Fruit fly (Drosophila melanogaster) whole organism, adult: ENCODE data around the gene CG7044.

Experiments used
- CG11617 ChIP-seq: fragments of 200-800 bp; sonication (Bioruptor generic); optimal IDR thresholded peaks from 2 replicates; lab custom pipeline; 2017; ENCODE audit warnings: mild to moderate bottlenecking, missing biosample characterization, missing genetic modification reagents, missing genetic modification characterization
- CG12768 ChIP-seq: fragments of 200-800 bp; sonication (Bioruptor generic); optimal IDR thresholded peaks from 2 replicates; lab custom pipeline; 2017; ENCODE audit warnings: missing biosample characterization, missing genetic modification characterization, mild to moderate bottlenecking, moderate library complexity, missing genetic modification reagents
- CG14711 ChIP-seq: fragments of 200-800 bp; sonication (Bioruptor generic); optimal IDR thresholded peaks from 2 replicates; lab custom pipeline; 2018; ENCODE audit warnings: missing biosample characterization, mild to moderate bottlenecking, missing genetic modification characterization, moderate library complexity
- CG1620 ChIP-seq: fragments of 200-800 bp; sonication (Bioruptor generic); optimal IDR thresholded peaks from 2 replicates; lab custom pipeline; 2016; ENCODE audit warnings: missing biosample characterization, missing genetic modification characterization
- CG33017 ChIP-seq: fragments of 200-800 bp; sonication (Bioruptor generic); optimal IDR thresholded peaks from 2 replicates; lab custom pipeline; 2018; ENCODE audit warnings: missing biosample characterization, mild to moderate bottlenecking, missing genetic modification characterization, moderate library complexity
- CG5204 ChIP-seq: fragments of 200-800 bp; sonication (Bioruptor generic); optimal IDR thresholded peaks from 2 replicates; lab custom pipeline; 2016; ENCODE audit warnings: missing biosample characterization, missing genetic modification characterization
- CG7045 ChIP-seq: fragments of 200-800 bp; sonication (Bioruptor generic); optimal IDR thresholded peaks from 2 replicates; lab custom pipeline; 2017; ENCODE audit warnings: missing biosample characterization, mild to moderate bottlenecking, missing genetic modification characterization
- CG7101 ChIP-seq: fragments of 200-800 bp; sonication (Bioruptor generic); optimal IDR thresholded peaks from 2 replicates; lab custom pipeline; 2018; ENCODE audit warnings: missing biosample characterization, mild to moderate bottlenecking, missing genetic modification characterization, moderate library complexity
- Clk ChIP-seq: fragments of 200-800 bp; sonication (Bioruptor generic); optimal IDR thresholded peaks from 2 replicates; lab custom pipeline; 2017; ENCODE audit warnings: missing biosample characterization, missing genetic modification characterization
- Crg-1 ChIP-seq: fragments of 200-800 bp; sonication (Bioruptor generic); optimal IDR thresholded peaks from 2 replicates; lab custom pipeline; 2016; ENCODE audit warnings: missing biosample characterization, missing genetic modification characterization
- Hr96 ChIP-seq: fragments of 200-800 bp; sonication (Bioruptor generic); optimal IDR thresholded peaks from 2 replicates; lab custom pipeline; 2016; ENCODE audit warnings: missing biosample characterization, missing genetic modification characterization
- Mnt ChIP-seq: fragments of 200-800 bp; sonication (Bioruptor generic); optimal IDR thresholded peaks from 2 replicates; lab custom pipeline; 2016; ENCODE audit warnings: missing biosample characterization, mild to moderate bottlenecking, missing genetic modification characterization
- bab1 ChIP-seq: fragments of 200-800 bp; sonication (Bioruptor generic); optimal IDR thresholded peaks from 3 replicates; lab custom pipeline; 2019; ENCODE audit warnings: missing biosample characterization, mild to moderate bottlenecking, missing genetic modification characterization, moderate library complexity
- cic ChIP-seq: fragments of 200-800 bp; sonication (Bioruptor generic); optimal IDR thresholded peaks from 2 replicates; lab custom pipeline; 2017; ENCODE audit warnings: missing biosample characterization, mild to moderate bottlenecking, missing genetic modification characterization, moderate library complexity
- cnc ChIP-seq, 2 experiments: fragments of >200 bp; optimal IDR thresholded peaks; 2 replicates each; lab custom pipeline; 2017
- kay ChIP-seq: fragments of 200-800 bp; sonication (Bioruptor generic); peaks from one replicate; lab custom pipeline; 2016; ENCODE audit warnings: missing biosample characterization, missing genetic modification characterization, borderline replicate concordance
- ovo ChIP-seq: fragments of 200-800 bp; sonication (Bioruptor generic); optimal IDR thresholded peaks from 2 replicates; lab custom pipeline; 2016; ENCODE audit warnings: missing biosample characterization, missing genetic modification characterization
- pad ChIP-seq: fragments of 200-800 bp; sonication (Bioruptor generic); optimal IDR thresholded peaks from 3 replicates; lab custom pipeline; 2017; ENCODE audit warnings: missing biosample characterization, missing genetic modification characterization, mild to moderate bottlenecking, moderate library complexity, missing genetic modification reagents
- tj ChIP-seq: fragments of 200-800 bp; sonication (Bioruptor generic); optimal IDR thresholded peaks from 3 replicates; lab custom pipeline; 2017; ENCODE audit warnings: missing biosample characterization, mild to moderate bottlenecking, missing genetic modification characterization, moderate library complexity
- toe ChIP-seq: fragments of 200-800 bp; sonication (Bioruptor generic); optimal IDR thresholded peaks from 2 replicates; lab custom pipeline; 2016; ENCODE audit warnings: missing biosample characterization, missing genetic modification characterization

Gene CG7044

dm6 chr3R:21059486-21060356 lies 41.8 kb downstream of the CG7044 start:
- no peak for TF ChIP-seq ovo (GFP tag; lab: Kevin White, UChicago)
- TF ChIP-seq CG14711 (tag; lab: Kevin White, UChicago), result no peak
- TF ChIP-seq cic (GFP tag; lab: Kevin White, UChicago), result no peak
- no peak for TF ChIP-seq kay
- TF ChIP-seq pad (GFP tag; lab: Kevin White, UChicago), result no peak
- no peak for TF ChIP-seq CG7101
- no peak for TF ChIP-seq CG12768 (GFP tag; lab: Kevin White, UChicago)
- no peak for TF ChIP-seq CG1620 (GFP tag; lab: Kevin White, UChicago)
- TF ChIP-seq CG11617 (GFP tag; lab: Kevin White, UChicago), result no peak
- no peak for TF ChIP-seq bab1

dm6 chr3R:21057519-21057918 lies 44.0 kb downstream of the CG7044 start:
- TF ChIP-seq Crg-1 (GFP tag; lab: Kevin White, UChicago), result no peak
- no peak for TF ChIP-seq CG11617 (GFP tag; lab: Kevin White, UChicago)
- no peak for TF ChIP-seq Hr96 (GFP tag; lab: Kevin White, UChicago)
- TF ChIP-seq ovo (GFP tag; lab: Kevin White, UChicago), result no peak
- TF ChIP-seq bab1, result no peak
- no peak for TF ChIP-seq CG7045 (GFP tag; lab: Kevin White, UChicago)
- TF ChIP-seq cic (GFP tag; lab: Kevin White, UChicago), result no peak
- no peak for TF ChIP-seq toe (GFP tag; lab: Kevin White, UChicago)
- no peak for TF ChIP-seq CG12768 (GFP tag; lab: Kevin White, UChicago)
- no peak for TF ChIP-seq CG14711 (tag; lab: Kevin White, UChicago)
- no peak for TF ChIP-seq CG1620 (GFP tag; lab: Kevin White, UChicago)
- no peak for TF ChIP-seq pad (GFP tag; lab: Kevin White, UChicago)
- no peak for TF ChIP-seq CG5204 (GFP tag; lab: Kevin White, UChicago)
- TF ChIP-seq Clk (GFP tag; lab: Kevin White, UChicago), result no peak
- TF ChIP-seq kay, result no peak
- no peak for TF ChIP-seq tj (GFP tag; lab: Kevin White, UChicago)
- TF ChIP-seq CG7101, result no peak
- no peak for TF ChIP-seq CG33017 (tag; lab: Kevin White, UChicago)
- no peak for TF ChIP-seq cnc (optimal IDR thresholded peaks at IDR 0.05; lab: Kevin White, UChicago)

dm6 chr3R:21050875-21051274 lies 50.6 kb downstream of the CG7044 start, which contains the start of gene Jhbp15:
Gene Jhbp15 (minus strand): TSS chr3R:21050975.
- TF ChIP-seq CG7045 (GFP tag; lab: Kevin White, UChicago) (no peak), CG5204 (GFP tag; lab: Kevin White, UChicago) (no peak), cnc (optimal IDR thresholded peaks at IDR 0.05; lab: Kevin White, UChicago) (no peak), Hr96 (GFP tag; lab: Kevin White, UChicago) (no peak), CG7101 (no peak), CG11617 (GFP tag; lab: Kevin White, UChicago) (no peak), Mnt (GFP tag; lab: Kevin White, UChicago) (no peak), tj (GFP tag; lab: Kevin White, UChicago) (no peak), ovo (GFP tag; lab: Kevin White, UChicago) (no peak)

dm6 chr3R:21048729-21049128 lies 52.8 kb downstream of the CG7044 start, which contains the start of gene CG7079:
Gene CG7079 (minus strand): TSS chr3R:21048829.
- TF ChIP-seq CG7101 (no peak), CG7045 (GFP tag; lab: Kevin White, UChicago) (no peak), cic (GFP tag; lab: Kevin White, UChicago) (no peak), pad (GFP tag; lab: Kevin White, UChicago) (no peak), Hr96 (GFP tag; lab: Kevin White, UChicago) (no peak), Clk (GFP tag; lab: Kevin White, UChicago) (no peak), CG1620 (GFP tag; lab: Kevin White, UChicago) (no peak), cnc (optimal IDR thresholded peaks at IDR 0.05; lab: Kevin White, UChicago) (no peak), Crg-1 (GFP tag; lab: Kevin White, UChicago) (no peak), Mnt (GFP tag; lab: Kevin White, UChicago) (no peak), bab1 (no peak), CG12768 (GFP tag; lab: Kevin White, UChicago) (no peak), ovo (GFP tag; lab: Kevin White, UChicago) (no peak), tj (GFP tag; lab: Kevin White, UChicago) (no peak), CG14711 (tag; lab: Kevin White, UChicago) (no peak), CG5204 (GFP tag; lab: Kevin White, UChicago) (no peak), toe (GFP tag; lab: Kevin White, UChicago) (no peak), CG11617 (GFP tag; lab: Kevin White, UChicago) (no peak), CG33017 (tag; lab: Kevin White, UChicago) (no peak), kay (no peak)
